Fruit fly (Drosophila melanogaster) whole organism, wandering third instar larva: ENCODE measurements around the gene bdwf.
A peak's percentile ranks its signal among the peaks of the same experiment; 100 is the strongest.

ENCODE experiments used
- CG32264 ChIP-seq: fragments of 200-800 bp; sonication (Bioruptor generic); optimal IDR thresholded peaks from 2 replicates; lab custom pipeline; 2016; ENCODE audit warnings: missing biosample characterization, missing genetic modification characterization
- CG9705 ChIP-seq: fragments of 200-800 bp; sonication (Bioruptor generic); optimal IDR thresholded peaks from 2 replicates; lab custom pipeline; 2018; ENCODE audit warnings: missing biosample characterization, mild to moderate bottlenecking, missing genetic modification characterization
- CrebA ChIP-seq: fragments of 200-800 bp; sonication (Bioruptor generic); optimal IDR thresholded peaks from 2 replicates; lab custom pipeline; 2016; ENCODE audit warnings: missing biosample characterization, mild to moderate bottlenecking, missing genetic modification characterization, borderline replicate concordance
- Dfd ChIP-seq: fragments of >200 bp; optimal IDR thresholded peaks from 2 replicates; lab custom pipeline; 2017; ENCODE audit warnings: missing biosample characterization, missing genetic modification characterization
- Dif ChIP-seq: fragments of 200-275, 200-300 bp; sonication (Bioruptor generic); optimal IDR thresholded peaks from 2 replicates; lab custom pipeline; 2018; ENCODE audit warnings: missing biosample characterization, missing genetic modification characterization; ENCODE audit not compliant: partially characterized antibody
- GATAd ChIP-seq: sonication (Bioruptor generic); optimal IDR thresholded peaks from 2 replicates; lab custom pipeline; 2016; ENCODE audit warnings: missing biosample characterization, missing genetic modification characterization
- HLH106 ChIP-seq: fragments of 200-800 bp; optimal IDR thresholded peaks from 3 replicates; lab custom pipeline; 2019; ENCODE audit warnings: missing biosample characterization, mild to moderate bottlenecking, missing genetic modification characterization, moderate library complexity
- Hnf4 ChIP-seq: fragments of 200-800 bp; sonication (Bioruptor generic); optimal IDR thresholded peaks from 2 replicates; lab custom pipeline; 2016; ENCODE audit warnings: missing biosample characterization, mild to moderate bottlenecking, missing genetic modification characterization
- Hr78 ChIP-seq: fragments of >200 bp; optimal IDR thresholded peaks from 2 replicates; lab custom pipeline; 2017; ENCODE audit warnings: missing biosample characterization, missing genetic modification characterization
- Hr83 ChIP-seq: fragments of 200-300 bp; sonication (Bioruptor generic); optimal IDR thresholded peaks from 2 replicates; lab custom pipeline; 2016; ENCODE audit warnings: missing biosample characterization, mild to moderate bottlenecking, missing genetic modification characterization, moderate library complexity; ENCODE audit not compliant: poor library complexity, severe bottlenecking
- Jra ChIP-seq: sonication (Bioruptor generic); optimal IDR thresholded peaks from 2 replicates; lab custom pipeline; 2016; ENCODE audit warnings: missing biosample characterization, missing genetic modification characterization
- Myc ChIP-seq: fragments of >200 bp; optimal IDR thresholded peaks from 2 replicates; lab custom pipeline; 2017
- N ChIP-seq: fragments of >200 bp; optimal IDR thresholded peaks from 2 replicates; lab custom pipeline; 2018; ENCODE audit warnings: missing biosample characterization, missing external identifiers, missing genetic modification characterization
- OdsH ChIP-seq: fragments of 200-800 bp; sonication (Bioruptor generic); optimal IDR thresholded peaks from 2 replicates; lab custom pipeline; 2016; ENCODE audit warnings: missing biosample characterization, mild to moderate bottlenecking, missing genetic modification characterization
- Rel ChIP-seq, 2 experiments: fragments of 200-800 bp; sonication (Bioruptor generic) in 1 of 2; optimal IDR thresholded peaks; 2 replicates in 1 of 2; 3 replicates in 1 of 2; lab custom pipeline; 2016 to 2019; ENCODE audit warnings: mild to moderate bottlenecking in 2 of 2, missing biosample characterization in 2 of 2, missing genetic modification characterization in 2 of 2, moderate library complexity in 1 of 2
- Sp1 ChIP-seq: fragments of 200-800 bp; sonication (Bioruptor generic); optimal IDR thresholded peaks from 3 replicates; lab custom pipeline; 2019; ENCODE audit warnings: missing biosample characterization, mild to moderate bottlenecking, missing genetic modification characterization, moderate library complexity
- Vsx2 ChIP-seq: fragments of 200-300, 225-300 bp; sonication (Bioruptor generic); optimal IDR thresholded peaks from 2 replicates; lab custom pipeline; 2018; ENCODE audit warnings: missing biosample characterization, missing genetic modification characterization; ENCODE audit not compliant: partially characterized antibody
- br ChIP-seq: fragments of 200-800 bp; sonication (Bioruptor generic); optimal IDR thresholded peaks from 2 replicates; lab custom pipeline; 2016; ENCODE audit warnings: missing biosample characterization, missing genetic modification characterization
- brk ChIP-seq: fragments of 200-800 bp; sonication (Bioruptor generic); optimal IDR thresholded peaks from 2 replicates; lab custom pipeline; 2016; ENCODE audit warnings: missing biosample characterization, mild to moderate bottlenecking, missing genetic modification characterization
- dl ChIP-seq, 2 experiments: fragments of 175-275, 200-275 bp in 1 of 2; fragments of 200-275 bp in 1 of 2; sonication (Bioruptor generic); optimal IDR thresholded peaks; lab custom pipeline; 2018; ENCODE audit warnings: mild to moderate bottlenecking in 2 of 2, missing biosample characterization in 2 of 2, missing genetic modification characterization in 2 of 2, moderate library complexity in 2 of 2; ENCODE audit not compliant: partially characterized antibody in 2 of 2, insufficient read depth in 1 of 2
- dmrt93B ChIP-seq: fragments of 200-800 bp; sonication (Bioruptor generic); optimal IDR thresholded peaks from 2 replicates; lab custom pipeline; 2018; ENCODE audit warnings: missing biosample characterization, mild to moderate bottlenecking, missing genetic modification characterization
- dsf ChIP-seq: sonication (Bioruptor generic); optimal IDR thresholded peaks from 2 replicates; lab custom pipeline; 2016; ENCODE audit warnings: missing biosample characterization, missing genetic modification characterization, borderline replicate concordance
- ey ChIP-seq: fragments of 200-800 bp; sonication (Bioruptor generic); optimal IDR thresholded peaks from 2 replicates; lab custom pipeline; 2016; ENCODE audit warnings: missing biosample characterization, missing genetic modification characterization
- foxo ChIP-seq, 2 experiments: fragments of 200-800 bp; sonication (Bioruptor generic); optimal IDR thresholded peaks; 2 replicates in 1 of 2; 3 replicates in 1 of 2; lab custom pipeline; 2016 to 2017; ENCODE audit warnings: missing biosample characterization in 2 of 2, missing genetic modification characterization in 2 of 2
- fru ChIP-seq: fragments of 200-800 bp; sonication (Bioruptor generic); optimal IDR thresholded peaks from 3 replicates; lab custom pipeline; 2016; ENCODE audit warnings: missing biosample characterization, mild to moderate bottlenecking, missing genetic modification characterization
- h ChIP-seq: fragments of 200-800 bp; sonication (Bioruptor generic); optimal IDR thresholded peaks from 3 replicates; lab custom pipeline; 2016; ENCODE audit warnings: missing biosample characterization, mild to moderate bottlenecking, missing genetic modification characterization
- jim ChIP-seq: fragments of 175-275, 200-325 bp; sonication (Bioruptor generic); optimal IDR thresholded peaks from 2 replicates; lab custom pipeline; 2016; ENCODE audit warnings: missing biosample characterization, mild to moderate bottlenecking, missing genetic modification characterization
- pan ChIP-seq: fragments of >200 bp; optimal IDR thresholded peaks from 2 replicates; lab custom pipeline; 2017
- psq ChIP-seq: fragments of 200-800 bp; sonication (Bioruptor generic); optimal IDR thresholded peaks from 3 replicates; lab custom pipeline; 2017; ENCODE audit warnings: missing biosample characterization, mild to moderate bottlenecking, missing genetic modification characterization, moderate library complexity
- rgr ChIP-seq: fragments of 200-800 bp; sonication (Bioruptor generic); optimal IDR thresholded peaks from 3 replicates; lab custom pipeline; 2016; ENCODE audit warnings: missing biosample characterization, mild to moderate bottlenecking, missing genetic modification characterization
- sage ChIP-seq: fragments of 200-800 bp; sonication (Bioruptor generic); optimal IDR thresholded peaks from 2 replicates; lab custom pipeline; 2016; ENCODE audit warnings: missing biosample characterization, mild to moderate bottlenecking, missing genetic modification characterization
- sv ChIP-seq: fragments of 200-800 bp; sonication (Bioruptor generic); optimal IDR thresholded peaks from 3 replicates; lab custom pipeline; 2016; ENCODE audit warnings: missing biosample characterization, missing genetic modification characterization
- tai ChIP-seq: sonication (Bioruptor generic); optimal IDR thresholded peaks from 2 replicates; lab custom pipeline; 2016; ENCODE audit warnings: missing biosample characterization, missing genetic modification characterization
- usp ChIP-seq: fragments of >200 bp; optimal IDR thresholded peaks from 2 replicates; lab custom pipeline; 2017; ENCODE audit warnings: missing biosample characterization, missing genetic modification characterization
- woc ChIP-seq: sonication (Bioruptor generic); optimal IDR thresholded peaks from 2 replicates; lab custom pipeline; 2016; ENCODE audit warnings: missing biosample characterization, mild to moderate bottlenecking, missing genetic modification characterization

The bdwf gene

DNA sequence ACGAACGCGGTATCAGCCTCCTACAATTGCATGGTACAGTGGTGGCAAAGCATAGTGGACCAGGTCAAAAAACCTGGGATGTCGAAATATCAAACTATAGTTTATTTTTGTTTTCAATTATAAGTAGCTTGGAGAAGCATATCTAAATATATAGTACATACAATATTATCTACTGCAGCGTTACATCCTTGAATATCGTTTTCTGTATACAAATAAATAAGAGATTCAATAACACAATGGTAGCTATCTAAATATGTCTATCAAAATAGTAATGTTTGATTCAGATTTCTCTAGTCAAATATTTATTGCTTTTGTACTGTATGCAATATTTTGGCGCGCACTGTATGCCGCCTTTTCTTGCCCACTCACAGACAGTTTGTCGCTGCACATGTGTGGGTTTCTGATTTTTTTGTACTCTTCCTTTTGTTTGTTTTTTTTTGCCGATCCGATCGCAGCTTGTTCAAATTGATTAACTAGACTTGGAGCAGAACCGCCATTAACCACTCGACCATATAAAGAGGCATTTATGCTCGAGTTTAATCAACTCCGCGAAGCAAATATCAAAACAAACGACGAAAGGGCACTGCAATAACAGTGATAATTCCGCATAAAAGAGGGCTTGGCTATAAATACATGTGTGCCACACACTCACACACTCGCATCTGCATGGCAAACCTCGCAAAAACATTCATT is 37.9 kb upstream of the bdwf start (continued):
- TF ChIP-seq usp (no peak), Myc (lab: Kevin White, UChicago) (no peak), OdsH (GFP tag; lab: Kevin White, UChicago) (peak; percentile 92), Vsx2 (no peak), dl (GFP tag; optimal IDR thresholded peaks at IDR 0.05; lab: Kevin White, UChicago; ENCODE audit: insufficient read depth in 1 of 2, partially characterized antibody in 2 of 2) (no peak), CG9705 (peak; percentile 86), br (GFP tag; lab: Kevin White, UChicago) (peak; percentile 93), jim (GFP tag; lab: Kevin White, UChicago) (no peak), GATAd (GFP tag; lab: Kevin White, UChicago) (peak; percentile 30), HLH106 (peak; percentile 94), Dfd (GFP tag; lab: Kevin White, UChicago) (no peak), tai (GFP tag; lab: Kevin White, UChicago) (no peak), CrebA (GFP tag; lab: Kevin White, UChicago) (no peak), pan (lab: Kevin White, UChicago) (no peak), Jra (GFP tag; lab: Kevin White, UChicago) (peak; percentile 74)

DNA sequence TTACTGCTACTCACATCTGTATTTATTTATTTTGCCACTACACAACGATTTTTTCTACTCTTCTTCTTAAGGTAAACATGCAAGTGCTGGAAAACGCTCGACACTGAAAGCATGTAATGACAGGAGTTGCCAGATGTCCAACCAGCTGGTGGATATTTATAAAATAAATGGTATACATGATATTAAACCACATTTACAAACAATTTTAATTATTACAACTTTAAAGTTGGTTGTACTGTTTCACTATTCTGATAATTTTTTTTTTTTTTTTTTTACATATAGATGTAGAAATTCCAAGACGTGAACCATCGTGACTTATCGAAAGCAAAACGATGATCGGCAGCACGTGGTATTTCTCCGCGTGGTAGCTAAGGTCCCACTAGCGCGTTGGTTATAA is 36.9 kb upstream of the bdwf start, which contains the start of the genes Keap1 and kuk:
Gene Keap1, minus strand, starts transcription at position 87 of the 397 bp plus-strand sequence.
Gene kuk, plus strand, starts transcription at position 386 of the 397 bp plus-strand sequence.
- peak; percentile 72 for TF ChIP-seq sv (GFP tag; lab: Kevin White, UChicago)
- peak; percentile 55 for TF ChIP-seq Myc (lab: Kevin White, UChicago)
- TF ChIP-seq Jra (GFP tag; lab: Kevin White, UChicago) = peak; percentile 85
- TF ChIP-seq Hr83 (GFP tag; lab: Kevin White, UChicago) = peak; percentile 94
- TF ChIP-seq dsf (GFP tag; lab: Kevin White, UChicago) = peak; percentile 76
- peak; percentile 82 for TF ChIP-seq rgr
- peak; percentile 82 for TF ChIP-seq h
- TF ChIP-seq Dif (GFP tag; lab: Kevin White, UChicago) = no peak
- peak; percentile 48 for TF ChIP-seq HLH106
- peak; percentile 71 for TF ChIP-seq fru (GFP tag; lab: Kevin White, UChicago)
- peak; percentile 71 for TF ChIP-seq br (GFP tag; lab: Kevin White, UChicago)
- no peak for TF ChIP-seq Hr78 (GFP tag; lab: Kevin White, UChicago)
- no peak for TF ChIP-seq Dfd (GFP tag; lab: Kevin White, UChicago)
- TF ChIP-seq Rel (GFP tag; optimal IDR thresholded peaks at IDR 0.05; lab: Kevin White, UChicago) = no peak
- TF ChIP-seq Rel (tag; optimal IDR thresholded peaks at IDR 0.05; lab: Kevin White, UChicago) = peak; percentile 38
- TF ChIP-seq CG32264 (GFP tag; lab: Kevin White, UChicago) = no peak
- peak; percentile 92 for TF ChIP-seq Hnf4
- peak; percentile 39 for TF ChIP-seq Sp1
- TF ChIP-seq dmrt93B (GFP tag; lab: Kevin White, UChicago) = peak; percentile 36
- TF ChIP-seq OdsH (GFP tag; lab: Kevin White, UChicago) = peak; percentile 52
- TF ChIP-seq CG9705 = no peak
- peak; percentile 6 for TF ChIP-seq sage
- peak; percentile 61 for TF ChIP-seq ey (GFP tag; lab: Kevin White, UChicago)
- no peak for TF ChIP-seq GATAd (GFP tag; lab: Kevin White, UChicago)
- TF ChIP-seq foxo (GFP tag; optimal IDR thresholded peaks at IDR 0.05; lab: Kevin White, UChicago) = peak in 1 of 2 experiments; percentile 73
- peak; percentile 87 for TF ChIP-seq brk (GFP tag; lab: Kevin White, UChicago)
- TF ChIP-seq psq (GFP tag; lab: Kevin White, UChicago) = peak; percentile 45

DNA sequence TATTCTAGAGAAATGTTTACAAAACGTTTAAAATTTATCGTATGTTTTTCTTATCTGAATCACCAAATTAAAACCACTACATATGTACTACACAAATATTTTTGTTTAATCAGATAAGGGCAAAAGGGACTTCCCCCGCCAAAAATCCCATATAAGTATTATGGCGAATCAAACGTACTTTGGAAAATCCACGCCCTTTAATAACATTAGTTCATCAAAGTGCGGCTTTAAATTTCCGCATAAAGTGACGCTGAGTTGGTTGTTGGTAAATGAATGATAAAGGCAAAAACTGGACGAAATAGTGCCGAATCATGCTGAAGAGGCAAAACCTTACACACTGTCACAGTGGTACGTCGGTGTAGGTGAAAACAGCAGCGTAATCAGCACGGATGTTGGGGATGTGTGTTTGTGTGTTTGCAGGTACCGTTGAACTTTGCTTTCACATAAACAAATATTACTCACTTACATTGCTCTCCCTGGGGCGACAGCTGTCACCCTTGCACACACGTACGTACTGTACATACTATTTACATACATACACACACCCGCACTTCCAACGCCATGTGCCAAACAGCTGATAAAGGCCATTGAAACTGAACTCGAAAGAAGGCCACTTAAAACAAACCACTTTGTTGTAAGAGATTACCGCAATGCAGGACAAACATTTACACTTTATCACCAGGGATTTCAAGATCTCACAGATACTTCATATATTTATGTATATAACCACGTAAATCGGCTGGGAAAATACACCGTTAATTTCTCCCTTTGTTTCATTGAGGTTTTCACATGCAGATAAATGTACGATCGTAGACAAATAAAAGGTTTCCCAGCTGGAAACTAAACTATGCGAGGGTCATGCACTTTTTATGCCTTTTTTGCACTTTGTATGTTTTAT is 36.3 kb upstream of the bdwf start:
- peak; percentile 39 for TF ChIP-seq Rel (GFP tag; optimal IDR thresholded peaks at IDR 0.05; lab: Kevin White, UChicago)
- peak; percentile 97 for TF ChIP-seq Rel (tag; optimal IDR thresholded peaks at IDR 0.05; lab: Kevin White, UChicago)
- no peak for TF ChIP-seq br (GFP tag; lab: Kevin White, UChicago)
- TF ChIP-seq Hr78 (GFP tag; lab: Kevin White, UChicago) = no peak
- peak; percentile 56 for TF ChIP-seq Hr83 (GFP tag; lab: Kevin White, UChicago)
- no peak for TF ChIP-seq woc (GFP tag; lab: Kevin White, UChicago)
- TF ChIP-seq foxo (GFP tag; optimal IDR thresholded peaks at IDR 0.05; lab: Kevin White, UChicago) = peak in 1 of 2 experiments; percentile 0
- no peak for TF ChIP-seq N (GFP tag; lab: Kevin White, UChicago)
- no peak for TF ChIP-seq Jra (GFP tag; lab: Kevin White, UChicago)
- no peak for TF ChIP-seq Dif (GFP tag; lab: Kevin White, UChicago)
- TF ChIP-seq, all 38 proteins: peak for 3
